Worm (Caenorhabditis elegans) whole organism, L2 larva: ENCODE measurements around the gene srbc-7.

Source experiments
- C34F6.9 ChIP-seq: fragments of 150-350 bp; optimal IDR thresholded peaks from 2 replicates; lab custom pipeline; 2014; ENCODE audit warnings: missing biosample characterization, missing genetic modification characterization
- ZK546.5 ChIP-seq: sonication (generic microtip); optimal IDR thresholded peaks from 2 replicates; lab custom pipeline; 2017; ENCODE audit warnings: missing biosample characterization, missing genetic modification characterization
- alr-1 ChIP-seq: fragments of 150-350 bp; optimal IDR thresholded peaks from 2 replicates; lab custom pipeline; 2014; ENCODE audit warnings: missing biosample characterization, missing genetic modification characterization
- aly-2 ChIP-seq: fragments of 150-350 bp; optimal IDR thresholded peaks from 2 replicates; lab custom pipeline; 2014; ENCODE audit warnings: missing biosample characterization, missing genetic modification characterization
- ama-1 ChIP-seq: fragments of 150-350 bp; optimal IDR thresholded peaks from 2 replicates; lab custom pipeline; 2018; ENCODE audit warnings: inconsistent platforms
- blmp-1 ChIP-seq: sonication (generic microtip); optimal IDR thresholded peaks from 2 replicates; lab custom pipeline; 2017; ENCODE audit warnings: missing genetic modification characterization, mild to moderate bottlenecking, missing compliant biosample characterization, antibody characterized with exemption, moderate library complexity; ENCODE audit not compliant: insufficient read depth
- ceh-16 ChIP-seq: fragments of 150-350 bp; optimal IDR thresholded peaks from 2 replicates; lab custom pipeline; 2014; ENCODE audit warnings: missing biosample characterization, missing genetic modification characterization
- ceh-82 ChIP-seq: fragments of 150-350 bp; optimal IDR thresholded peaks from 2 replicates; lab custom pipeline; 2014; ENCODE audit warnings: missing biosample characterization, missing genetic modification characterization
- crh-2 ChIP-seq: sonication (generic microtip); optimal IDR thresholded peaks from 2 replicates; lab custom pipeline; 2017; ENCODE audit warnings: missing biosample characterization, missing genetic modification characterization
- elt-1 ChIP-seq: fragments of 150-350 bp; optimal IDR thresholded peaks from 2 replicates; lab custom pipeline; 2014; ENCODE audit warnings: missing biosample characterization, missing genetic modification characterization
- elt-3 ChIP-seq: sonication (generic microtip); optimal IDR thresholded peaks from 2 replicates; lab custom pipeline; 2017; ENCODE audit warnings: missing biosample characterization, missing genetic modification characterization
- fos-1 ChIP-seq: fragments of 150-350 bp; optimal IDR thresholded peaks from 2 replicates; lab custom pipeline; 2014; ENCODE audit warnings: missing biosample characterization, missing genetic modification characterization
- lin-13 ChIP-seq: fragments of 150-350 bp; optimal IDR thresholded peaks from 2 replicates; lab custom pipeline; 2014; ENCODE audit warnings: missing biosample characterization, missing genetic modification reagents, missing genetic modification characterization
- lin-39 ChIP-seq: fragments of 150-350 bp; optimal IDR thresholded peaks from 2 replicates; lab custom pipeline; 2014; ENCODE audit warnings: missing biosample characterization, missing genetic modification reagents, missing genetic modification characterization
- lsy-2 ChIP-seq, 2 experiments: fragments of 150-350 bp in 1 of 2; sonication (generic microtip) in 1 of 2; optimal IDR thresholded peaks; 2 replicates each; lab custom pipeline; 2014 to 2017; ENCODE audit warnings: missing biosample characterization in 2 of 2, missing genetic modification characterization in 2 of 2
- mab-5 ChIP-seq: fragments of 150-350 bp; optimal IDR thresholded peaks from 2 replicates; lab custom pipeline; 2014; ENCODE audit warnings: missing biosample characterization, missing genetic modification characterization
- mbf-1 ChIP-seq: sonication (generic microtip); optimal IDR thresholded peaks from 2 replicates; lab custom pipeline; 2017; ENCODE audit warnings: missing biosample characterization, missing genetic modification characterization
- mdl-1 ChIP-seq, 2 experiments: fragments of 150-350 bp in 1 of 2; sonication (generic microtip) in 1 of 2; optimal IDR thresholded peaks; 2 replicates each; lab custom pipeline; 2017; ENCODE audit warnings: missing biosample characterization in 2 of 2, missing genetic modification characterization in 2 of 2
- nhr-11 ChIP-seq: fragments of 150-350 bp; optimal IDR thresholded peaks from 2 replicates; lab custom pipeline; 2014; ENCODE audit warnings: missing biosample characterization, missing genetic modification characterization
- nhr-12 ChIP-seq: fragments of 150-350 bp; optimal IDR thresholded peaks from 2 replicates; lab custom pipeline; 2014; ENCODE audit warnings: missing biosample characterization, missing genetic modification characterization
- nhr-129 ChIP-seq: fragments of 150-350 bp; optimal IDR thresholded peaks from 2 replicates; lab custom pipeline; 2014; ENCODE audit warnings: missing biosample characterization, missing genetic modification characterization
- nhr-21 ChIP-seq: fragments of 150-350 bp; optimal IDR thresholded peaks from 2 replicates; lab custom pipeline; 2014; ENCODE audit warnings: missing biosample characterization, missing genetic modification characterization
- nhr-23 ChIP-seq: fragments of 150-350 bp; optimal IDR thresholded peaks from 2 replicates; lab custom pipeline; 2014; ENCODE audit warnings: missing biosample characterization, missing genetic modification reagents, missing genetic modification characterization
- nhr-25 ChIP-seq: fragments of 150-350 bp; sonication (generic microtip); optimal IDR thresholded peaks from 3 replicates; lab custom pipeline; 2014; ENCODE audit warnings: missing biosample characterization, missing genetic modification characterization
- nhr-6 ChIP-seq: fragments of 150-350 bp; optimal IDR thresholded peaks from 2 replicates; lab custom pipeline; 2014; ENCODE audit warnings: missing biosample characterization, missing genetic modification characterization
- nhr-77 ChIP-seq: fragments of 150-350 bp; optimal IDR thresholded peaks from 2 replicates; lab custom pipeline; 2014; ENCODE audit warnings: missing biosample characterization, missing genetic modification characterization
- peb-1 ChIP-seq: fragments of 150-350 bp; optimal IDR thresholded peaks from 2 replicates; lab custom pipeline; 2014; ENCODE audit warnings: missing biosample characterization, missing genetic modification characterization
- sem-4 ChIP-seq: fragments of 150-350 bp; optimal IDR thresholded peaks from 2 replicates; lab custom pipeline; 2014; ENCODE audit warnings: missing biosample characterization, missing genetic modification reagents, missing genetic modification characterization
- skn-1 ChIP-seq: sonication (generic microtip); optimal IDR thresholded peaks from 2 replicates; lab custom pipeline; 2017; ENCODE audit warnings: missing biosample characterization, missing genetic modification characterization
- sma-3 ChIP-seq: sonication (generic microtip); optimal IDR thresholded peaks from 2 replicates; lab custom pipeline; 2016; ENCODE audit warnings: missing genetic modification reagents, missing genetic modification characterization, missing compliant biosample characterization
- snpc-4 ChIP-seq: fragments of 150-350 bp; optimal IDR thresholded peaks from 2 replicates; lab custom pipeline; 2014; ENCODE audit warnings: missing biosample characterization, missing genetic modification characterization
- unc-39 ChIP-seq: fragments of 150-350 bp; optimal IDR thresholded peaks from 2 replicates; lab custom pipeline; 2014; ENCODE audit warnings: missing biosample characterization, missing genetic modification characterization
- unc-55 ChIP-seq: fragments of 150-350 bp; sonication (generic microtip); optimal IDR thresholded peaks from 3 replicates; lab custom pipeline; 2014; ENCODE audit warnings: missing biosample characterization, missing genetic modification reagents, missing genetic modification characterization
- zag-1 ChIP-seq: fragments of 150-350 bp; optimal IDR thresholded peaks from 2 replicates; lab custom pipeline; 2014; ENCODE audit warnings: missing biosample characterization, missing genetic modification characterization
- ztf-1 ChIP-seq: fragments of 200-800 bp; sonication (Bioruptor generic); conservative IDR thresholded peaks from 2 replicates; pipeline ENCODE4 v1.3.6; 2022; ENCODE audit warnings: missing genetic modification characterization, missing compliant biosample characterization
- ztf-11 ChIP-seq: sonication (generic microtip); optimal IDR thresholded peaks from 2 replicates; lab custom pipeline; 2017; ENCODE audit warnings: missing biosample characterization, missing genetic modification characterization
- ztf-4 ChIP-seq: fragments of 150-350 bp; optimal IDR thresholded peaks from 2 replicates; lab custom pipeline; 2014; ENCODE audit warnings: missing biosample characterization, missing genetic modification characterization

Gene srbc-7

DNA sequence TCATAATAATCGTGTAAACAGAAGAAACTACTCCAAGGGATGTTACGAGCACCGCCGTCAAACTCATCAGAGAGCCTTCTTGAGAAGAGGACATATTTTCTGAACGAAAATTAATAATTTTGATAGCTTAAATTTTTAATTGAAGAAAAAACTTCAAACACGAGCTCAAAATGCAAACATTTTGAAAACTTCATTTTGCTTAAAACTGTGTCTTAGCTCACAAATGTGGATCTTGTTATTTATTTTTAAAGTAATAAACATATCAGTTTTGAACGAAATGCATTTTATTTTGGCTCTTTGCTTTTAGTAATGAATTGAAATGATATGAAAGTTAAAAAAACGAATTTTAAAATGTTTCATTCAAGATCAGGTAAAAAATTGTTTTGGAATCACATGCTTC, at the start of gene srbc-7:
Gene srbc-7, minus strand, starts transcription at position 101 of the 400 bp plus-strand sequence.
- TF ChIP-seq ztf-1 (GFP tag; lab: Robert Waterston, UW) (no peak), alr-1 (tag; lab: Kevin White, UChicago) (no peak), unc-55 (GFP tag; lab: Kevin White, UChicago) (no peak), ZK546.5 (tag; lab: Kevin White, UChicago) (no peak), nhr-25 (no peak), ztf-11 (tag; lab: Kevin White, UChicago) (no peak), nhr-6 (no peak), blmp-1 (tag; lab: Kevin White, UChicago) (no peak), mbf-1 (tag; lab: Kevin White, UChicago) (no peak), mdl-1 (tag; optimal IDR thresholded peaks at IDR 0.05; lab: Kevin White, UChicago) (no peak), ztf-4 (tag; lab: Kevin White, UChicago) (no peak), ama-1 (no peak), ceh-16 (tag; lab: Kevin White, UChicago) (no peak), nhr-12 (tag; lab: Kevin White, UChicago) (no peak), crh-2 (tag; lab: Kevin White, UChicago) (no peak), nhr-11 (tag; lab: Kevin White, UChicago) (no peak), unc-39 (no peak), sma-3 (GFP tag; lab: Kevin White, UChicago) (no peak)

DNA sequence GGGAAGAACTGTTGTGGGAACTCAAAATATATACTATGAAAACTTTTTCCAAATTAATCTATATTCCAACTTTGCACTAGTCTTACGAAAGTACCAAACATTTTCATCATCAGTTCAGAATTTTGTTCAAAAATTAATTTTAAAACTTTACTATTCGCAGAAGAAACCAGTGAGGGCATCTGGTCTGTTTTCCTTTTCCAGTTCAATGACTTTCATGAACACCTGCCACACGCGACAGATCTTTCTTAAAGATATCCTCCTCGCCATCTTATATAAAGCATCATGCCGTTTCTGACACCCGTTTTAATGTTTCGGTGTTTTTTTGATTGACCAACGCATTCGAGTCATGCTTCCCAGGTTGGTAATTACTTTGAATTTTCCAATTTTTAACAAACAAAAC, 45.5 kb upstream of the srbc-7 start, which contains the start of gene C54F6.3:
Gene C54F6.3, plus strand, starts transcription at position 301 of the 400 bp plus-strand sequence.
- no peak for TF ChIP-seq alr-1 (tag; lab: Kevin White, UChicago)
- no peak for TF ChIP-seq skn-1 (tag; lab: Kevin White, UChicago)
- TF ChIP-seq nhr-129 (tag; lab: Kevin White, UChicago) = no peak
- TF ChIP-seq nhr-21 = no peak
- no peak for TF ChIP-seq snpc-4 (tag; lab: Kevin White, UChicago)

DNA sequence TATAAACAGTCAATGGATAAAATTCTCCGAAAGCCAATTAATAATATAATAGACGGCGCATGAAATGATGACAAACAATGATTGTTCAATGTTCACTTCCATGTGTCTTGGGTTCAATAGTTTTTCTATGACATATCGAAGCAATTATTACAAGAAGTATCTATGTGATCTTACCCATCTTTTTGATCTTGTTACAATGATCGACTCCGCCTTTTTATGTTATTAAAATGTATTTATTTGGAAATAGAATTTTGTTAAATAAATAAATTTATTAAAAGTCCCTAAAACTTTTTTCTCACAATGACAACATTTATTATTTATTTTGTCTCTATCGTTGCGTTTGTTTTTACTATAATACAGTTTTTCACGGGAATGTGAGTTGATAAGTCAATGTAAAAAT, 42.4 kb upstream of the srbc-7 start, which contains the start of gene swt-2:
Gene swt-2, plus strand, starts transcription at position 301 of the 400 bp plus-strand sequence.
- TF ChIP-seq aly-2 (tag; lab: Kevin White, UChicago) (no peak), sem-4 (tag; lab: Kevin White, UChicago) (no peak)

DNA sequence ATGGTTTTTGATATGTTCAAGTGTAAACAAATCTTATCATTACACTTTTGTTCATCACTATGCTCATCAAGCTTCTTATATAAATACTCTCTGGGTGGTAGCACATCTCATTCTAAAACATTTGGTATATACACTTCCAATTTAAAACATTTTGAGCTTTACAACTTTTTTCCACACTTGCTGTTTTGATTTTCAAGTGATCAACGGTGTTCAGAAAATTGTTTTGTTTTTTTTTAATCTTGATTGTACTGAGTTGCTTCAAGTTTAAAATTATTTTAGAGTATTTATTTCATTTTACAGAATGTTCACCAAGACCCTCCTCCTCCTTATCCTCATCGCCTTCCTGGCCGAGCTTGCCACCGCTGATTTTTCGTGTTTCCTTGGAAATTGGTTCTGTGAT, 41.4 kb upstream of the srbc-7 start, which contains the start of gene C54F6.5:
Gene C54F6.5, plus strand, starts transcription at position 301 of the 400 bp plus-strand sequence.
- TF ChIP-seq nhr-77 (tag; lab: Kevin White, UChicago) (no peak), zag-1 (tag; lab: Kevin White, UChicago) (no peak), lin-39 (tag; lab: Kevin White, UChicago) (no peak), lsy-2 (tag; optimal IDR thresholded peaks at IDR 0.05; lab: Kevin White, UChicago) (no peak), elt-3 (tag; lab: Kevin White, UChicago) (no peak), fos-1 (tag; lab: Kevin White, UChicago) (no peak), ZK546.5 (tag; lab: Kevin White, UChicago) (no peak), unc-39 (no peak), elt-1 (tag; lab: Kevin White, UChicago) (no peak), crh-2 (tag; lab: Kevin White, UChicago) (no peak), nhr-23 (no peak), sma-3 (GFP tag; lab: Kevin White, UChicago) (no peak)

DNA sequence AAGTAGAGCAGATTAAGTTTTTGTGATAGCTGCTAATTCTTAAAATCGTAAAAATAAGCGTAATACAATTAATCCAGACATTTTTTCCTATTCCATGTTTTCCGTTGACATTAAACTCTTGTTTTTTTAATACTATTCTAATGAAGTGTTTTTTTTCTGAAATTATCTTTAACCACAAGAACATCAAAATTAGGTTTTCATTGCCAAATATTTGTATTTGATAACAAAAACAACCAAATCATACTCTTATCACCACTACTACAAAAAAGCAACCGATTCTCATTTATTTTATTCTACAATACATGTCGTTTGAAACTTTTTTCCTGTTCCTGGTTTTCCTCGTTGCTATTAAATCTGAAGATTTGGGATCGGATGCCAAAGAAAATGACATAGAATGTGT, 39.7 kb upstream of the srbc-7 start, which contains the start of gene C54F6.17:
Gene C54F6.17, plus strand, starts transcription at position 301 of the 400 bp plus-strand sequence.
- TF ChIP-seq lin-13 (GFP tag; lab: Kevin White, UChicago) (no peak), peb-1 (no peak), unc-39 (no peak), elt-3 (tag; lab: Kevin White, UChicago) (no peak), nhr-77 (tag; lab: Kevin White, UChicago) (no peak), nhr-21 (no peak), ceh-82 (tag; lab: Kevin White, UChicago) (no peak), sma-3 (GFP tag; lab: Kevin White, UChicago) (no peak), mab-5 (tag; lab: Kevin White, UChicago) (no peak), blmp-1 (tag; lab: Kevin White, UChicago) (no peak), ZK546.5 (tag; lab: Kevin White, UChicago) (no peak), mbf-1 (tag; lab: Kevin White, UChicago) (no peak), C34F6.9 (tag; lab: Kevin White, UChicago) (no peak), ceh-16 (tag; lab: Kevin White, UChicago) (no peak), fos-1 (tag; lab: Kevin White, UChicago) (no peak)
